Worm (Caenorhabditis elegans) whole organism, early embryonic: ENCODE data around the gene bbln-1.

Source experiments
- B0310.2 ChIP-seq: sonication (generic microtip); optimal IDR thresholded peaks from 2 replicates; lab custom pipeline; 2016; ENCODE audit warnings: mild to moderate bottlenecking, missing genetic modification characterization, missing compliant biosample characterization
- F13C5.2 ChIP-seq: sonication (generic microtip); optimal IDR thresholded peaks from 2 replicates; lab custom pipeline; 2017; ENCODE audit warnings: mild to moderate bottlenecking, missing genetic modification characterization, inconsistent platforms, missing compliant biosample characterization
- aly-1 ChIP-seq: sonication (generic microtip); optimal IDR thresholded peaks from 2 replicates; lab custom pipeline; 2016; ENCODE audit warnings: missing genetic modification characterization, missing compliant biosample characterization
- ama-1 ChIP-seq: fragments of 150-350 bp; optimal IDR thresholded peaks from 2 replicates; lab custom pipeline; 2014
- ceh-13 ChIP-seq: fragments of 200-800 bp; sonication (Bioruptor generic); optimal IDR thresholded peaks from 2 replicates; lab custom pipeline; 2018; ENCODE audit warnings: mild to moderate bottlenecking, missing genetic modification characterization, missing compliant biosample characterization
- ceh-36 ChIP-seq: sonication (generic microtip); optimal IDR thresholded peaks from 2 replicates; lab custom pipeline; 2016; ENCODE audit warnings: missing genetic modification characterization, inconsistent platforms, missing compliant biosample characterization
- ets-7 ChIP-seq: sonication (generic microtip); optimal IDR thresholded peaks from 2 replicates; lab custom pipeline; 2016; ENCODE audit warnings: missing genotype, missing genetic modification characterization, missing compliant biosample characterization
- flt-1 ChIP-seq: fragments of 200-800 bp; sonication (Bioruptor generic); IDR thresholded peaks from 2 replicates; pipeline ENCODE4 v1.3.6; 2022; ENCODE audit warnings: missing genetic modification characterization, missing compliant biosample characterization
- hmbx-1 ChIP-seq: sonication (generic microtip); optimal IDR thresholded peaks from 2 replicates; lab custom pipeline; 2016; ENCODE audit warnings: mild to moderate bottlenecking, missing genetic modification characterization, missing compliant biosample characterization
- hmg-4 ChIP-seq: fragments of 200-800 bp; sonication (Bioruptor generic); optimal IDR thresholded peaks from 2 replicates; lab custom pipeline; 2018; ENCODE audit warnings: mild to moderate bottlenecking, missing genetic modification characterization, missing compliant biosample characterization
- hnd-1 ChIP-seq: sonication (generic microtip); optimal IDR thresholded peaks from 2 replicates; lab custom pipeline; 2016; ENCODE audit warnings: missing genetic modification characterization, missing compliant biosample characterization
- pes-1 ChIP-seq: fragments of 200-800 bp; sonication (Bioruptor generic); IDR thresholded peaks from 2 replicates; pipeline ENCODE4 v1.3.6; 2022; ENCODE audit warnings: missing genetic modification reagents, missing genetic modification characterization, missing compliant biosample characterization
- scrt-1 ChIP-seq: fragments of 200-800 bp; sonication (Bioruptor generic); IDR thresholded peaks from 2 replicates; pipeline ENCODE4 v1.3.6; 2022; ENCODE audit warnings: missing genetic modification characterization, missing compliant biosample characterization
- sea-1 ChIP-seq: fragments of 200-800 bp; sonication (Bioruptor generic); conservative IDR thresholded peaks from 2 replicates; pipeline ENCODE4 v1.3.6; 2022; ENCODE audit warnings: missing genetic modification characterization, missing compliant biosample characterization
- tbx-11 ChIP-seq: fragments of 200-800 bp; sonication (Bioruptor generic); IDR thresholded peaks from 2 replicates; pipeline ENCODE4 v1.3.6; 2022; ENCODE audit warnings: missing genetic modification characterization, missing compliant biosample characterization
- tbx-37 ChIP-seq: fragments of 200-800 bp; sonication (Bioruptor generic); conservative IDR thresholded peaks from 2 replicates; pipeline ENCODE4 v1.3.6; 2022; ENCODE audit warnings: missing genetic modification reagents, missing genetic modification characterization, missing compliant biosample characterization
- tra-4 ChIP-seq: sonication (generic microtip); optimal IDR thresholded peaks from 2 replicates; lab custom pipeline; 2017; ENCODE audit warnings: missing genetic modification characterization, missing compliant biosample characterization

bbln-1 gene

ce11 chrX:3152361-3152760 lies at the start of gene bbln-1:
Gene bbln-1, minus strand, starts transcription at chrX:3152461.
- no peak for TF ChIP-seq tra-4 (tag; lab: Kevin White, UChicago)
- no peak for TF ChIP-seq pes-1
- no peak for TF ChIP-seq aly-1 (tag; lab: Kevin White, UChicago)
- TF ChIP-seq tbx-37 (GFP tag; lab: Robert Waterston, UW): no peak
- TF ChIP-seq hmg-4: no peak
- TF ChIP-seq ets-7 (tag; lab: Kevin White, UChicago): no peak
- no peak for TF ChIP-seq ama-1 (lab: Kevin White, UChicago)
- TF ChIP-seq ceh-13 (GFP tag; lab: Kevin White, UChicago): no peak
- no peak for TF ChIP-seq flt-1 (GFP tag; lab: Robert Waterston, UW)
- TF ChIP-seq sea-1 (GFP tag; lab: Robert Waterston, UW): no peak
- no peak for TF ChIP-seq hnd-1 (tag; lab: Kevin White, UChicago)
- TF ChIP-seq scrt-1 (GFP tag; lab: Robert Waterston, UW): no peak

DNA sequence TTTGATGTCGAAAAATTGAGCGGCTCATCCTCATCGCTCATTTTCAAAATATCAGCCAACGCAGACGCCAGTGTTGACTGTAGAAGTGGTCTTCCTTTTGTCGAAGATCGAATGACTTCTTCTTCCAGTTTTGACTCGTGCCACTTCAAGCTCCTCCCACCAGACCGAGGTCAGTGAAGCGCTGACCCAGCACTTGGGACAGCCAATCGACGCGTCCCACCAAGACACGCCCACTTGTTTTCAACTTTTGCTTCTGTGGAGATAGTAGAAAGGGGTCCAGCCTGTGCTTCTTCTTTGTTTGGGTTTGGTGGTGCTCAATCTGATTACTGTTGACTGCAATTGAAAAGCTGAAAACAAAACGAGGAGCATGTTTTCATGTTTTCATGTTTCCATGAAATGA lies 47.0 kb upstream of the bbln-1 start, which contains the start of gene fax-1:
Gene fax-1 (minus strand): TSS at position 101 of the 400 bp plus-strand sequence.
- TF ChIP-seq ama-1 (lab: Kevin White, UChicago): no peak
- no peak for TF ChIP-seq F13C5.2
- TF ChIP-seq ceh-13 (GFP tag; lab: Kevin White, UChicago): no peak
- TF ChIP-seq tbx-11 (GFP tag; lab: Robert Waterston, UW): no peak
- no peak for TF ChIP-seq tra-4 (tag; lab: Kevin White, UChicago)
- no peak for TF ChIP-seq scrt-1 (GFP tag; lab: Robert Waterston, UW)
- no peak for TF ChIP-seq aly-1 (tag; lab: Kevin White, UChicago)

DNA sequence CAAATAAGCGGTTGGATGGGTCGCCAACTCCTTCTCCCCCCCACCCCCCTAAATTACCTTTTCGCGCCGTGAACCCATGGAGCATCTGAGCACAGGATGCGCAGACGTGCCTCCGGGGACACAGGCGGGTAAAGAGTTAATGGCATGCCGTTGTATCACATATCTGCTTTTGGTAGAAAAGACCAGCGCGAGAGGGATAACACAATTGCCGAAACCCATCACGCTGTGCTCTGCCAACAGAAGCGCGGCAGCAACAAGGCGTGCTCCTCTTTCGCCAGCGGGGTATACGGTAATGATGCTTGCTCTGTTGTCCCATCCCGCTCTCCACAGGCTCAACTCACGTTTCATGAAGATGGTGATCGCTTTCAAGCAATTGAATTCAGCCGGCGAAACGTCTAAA lies 45.1 kb upstream of the bbln-1 start:
- TF ChIP-seq hmg-4 (no peak), scrt-1 (GFP tag; lab: Robert Waterston, UW) (no peak), F13C5.2 (no peak), tra-4 (tag; lab: Kevin White, UChicago) (no peak), hnd-1 (tag; lab: Kevin White, UChicago) (no peak), tbx-11 (GFP tag; lab: Robert Waterston, UW) (no peak), ets-7 (tag; lab: Kevin White, UChicago) (no peak), hmbx-1 (tag; lab: Kevin White, UChicago) (no peak), ceh-36 (tag; lab: Kevin White, UChicago) (no peak), tbx-37 (GFP tag; lab: Robert Waterston, UW) (no peak), flt-1 (GFP tag; lab: Robert Waterston, UW) (no peak), B0310.2 (no peak), ceh-13 (GFP tag; lab: Kevin White, UChicago) (no peak), ama-1 (lab: Kevin White, UChicago) (no peak)

- TF ChIP-seq sea-1 (GFP tag; lab: Robert Waterston, UW): no peak
- TF ChIP-seq scrt-1 (GFP tag; lab: Robert Waterston, UW): no peak
- no peak for TF ChIP-seq flt-1 (GFP tag; lab: Robert Waterston, UW)
- no peak for TF ChIP-seq pes-1
- TF ChIP-seq tbx-37 (GFP tag; lab: Robert Waterston, UW): no peak
- no peak for TF ChIP-seq hmg-4
- no peak for TF ChIP-seq ceh-13 (GFP tag; lab: Kevin White, UChicago)
- no peak for TF ChIP-seq tbx-11 (GFP tag; lab: Robert Waterston, UW)
- TF ChIP-seq hmbx-1 (tag; lab: Kevin White, UChicago): no peak
- TF ChIP-seq aly-1 (tag; lab: Kevin White, UChicago): no peak
- no peak for TF ChIP-seq ama-1 (lab: Kevin White, UChicago)
- TF ChIP-seq tra-4 (tag; lab: Kevin White, UChicago): no peak
- TF ChIP-seq F13C5.2: no peak
- TF ChIP-seq B0310.2: no peak
- TF ChIP-seq ceh-36 (tag; lab: Kevin White, UChicago): no peak
- TF ChIP-seq ets-7 (tag; lab: Kevin White, UChicago): no peak
- TF ChIP-seq hnd-1 (tag; lab: Kevin White, UChicago): no peak
These were observed 39.2 kb upstream of the bbln-1 start for ce11 chrX:3191353-3192065.

- TF ChIP-seq aly-1 (tag; lab: Kevin White, UChicago) (no peak), pes-1 (no peak), hnd-1 (tag; lab: Kevin White, UChicago) (no peak), tra-4 (tag; lab: Kevin White, UChicago) (no peak), tbx-37 (GFP tag; lab: Robert Waterston, UW) (no peak), B0310.2 (no peak), ets-7 (tag; lab: Kevin White, UChicago) (no peak), ceh-13 (GFP tag; lab: Kevin White, UChicago) (no peak), flt-1 (GFP tag; lab: Robert Waterston, UW) (no peak), F13C5.2 (no peak), ceh-36 (tag; lab: Kevin White, UChicago) (no peak), sea-1 (GFP tag; lab: Robert Waterston, UW) (no peak), hmbx-1 (tag; lab: Kevin White, UChicago) (no peak), scrt-1 (GFP tag; lab: Robert Waterston, UW) (no peak), tbx-11 (GFP tag; lab: Robert Waterston, UW) (no peak), ama-1 (lab: Kevin White, UChicago) (no peak), hmg-4 (no peak)
These were observed 37.9 kb upstream of the bbln-1 start for ce11 chrX:3190193-3190592.

- no peak for TF ChIP-seq tra-4 (tag; lab: Kevin White, UChicago)
- no peak for TF ChIP-seq flt-1 (GFP tag; lab: Robert Waterston, UW)
These were observed 32.4 kb upstream of the bbln-1 start for ce11 chrX:3184649-3185048.

DNA sequence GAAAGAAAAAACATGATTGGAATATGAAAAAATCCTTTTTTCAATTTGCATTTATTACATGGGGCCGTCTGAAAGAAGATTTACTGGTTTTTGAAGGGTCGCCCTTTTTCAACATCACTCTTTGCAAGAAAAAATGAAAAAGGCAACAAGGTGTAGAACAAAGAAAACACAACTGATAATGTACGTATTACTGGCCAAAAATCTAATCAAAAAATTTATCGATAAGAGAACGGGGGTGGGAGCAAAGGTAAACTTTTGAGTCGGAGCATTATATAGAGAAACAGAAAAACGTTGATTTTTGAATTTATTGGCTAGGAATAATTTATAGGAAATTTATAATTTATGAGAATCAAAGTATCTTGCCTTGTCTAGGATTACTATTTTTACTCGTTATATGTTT lies 29.6 kb upstream of the bbln-1 start:
- TF ChIP-seq hmg-4 (no peak), B0310.2 (no peak), F13C5.2 (no peak), sea-1 (GFP tag; lab: Robert Waterston, UW) (no peak), hnd-1 (tag; lab: Kevin White, UChicago) (no peak), ceh-36 (tag; lab: Kevin White, UChicago) (no peak), tbx-37 (GFP tag; lab: Robert Waterston, UW) (no peak), scrt-1 (GFP tag; lab: Robert Waterston, UW) (no peak), pes-1 (no peak), flt-1 (GFP tag; lab: Robert Waterston, UW) (no peak)
